Fruit fly (Drosophila melanogaster): ENCODE data around the gene CG5984.
A peak's percentile ranks its signal among the peaks of the same experiment; 100 is the strongest.

The CG5984 gene

dm6 chr3R:27273118-27274062 is 25.6 kb upstream of the CG5984 start, which contains the start of gene CG5934 (continued):
- TF ChIP-seq Xbp1 (GFP tag; optimal IDR thresholded peaks at IDR 0.05) (peak; percentile 10), Six4 (GFP tag; optimal IDR thresholded peaks at IDR 0.05) (no peak), dmrt99B (tag; optimal IDR thresholded peaks at IDR 0.05) (no peak), sna (GFP tag; IDR thresholded peaks at IDR 0.05; ENCODE audit: partially characterized antibody) (no peak), phol (tag; optimal IDR thresholded peaks at IDR 0.05) (peak; percentile 24), jigr1 (GFP tag; IDR thresholded peaks at IDR 0.05) (no peak), MESR4 (GFP tag; optimal IDR thresholded peaks at IDR 0.05) (peak; percentile 70), caup (GFP tag; optimal IDR thresholded peaks at IDR 0.05; ENCODE audit: severe bottlenecking) (peak; percentile 27), tx (GFP tag; optimal IDR thresholded peaks at IDR 0.05) (peak; percentile 2), MTF-1 (GFP tag; optimal IDR thresholded peaks at IDR 0.05; ENCODE audit: borderline replicate concordance) (no peak), sens (GFP tag) (peak; percentile 58), CG10274 (GFP tag; optimal IDR thresholded peaks at IDR 0.05) (no peak), sug (tag; optimal IDR thresholded peaks at IDR 0.05) (peak; percentile 26), CoRest (tag; optimal IDR thresholded peaks at IDR 0.05) (peak; percentile 50), CG31388 (GFP tag; optimal IDR thresholded peaks at IDR 0.05) (no peak), nom (GFP tag; optimal IDR thresholded peaks at IDR 0.05) (peak; percentile 51), HLH3B (GFP tag; IDR thresholded peaks at IDR 0.05) (no peak), Dad (GFP tag; optimal IDR thresholded peaks at IDR 0.05) (peak; percentile 28), Hmr (GFP tag; optimal IDR thresholded peaks at IDR 0.05) (peak; percentile 50), odd (GFP tag; optimal IDR thresholded peaks at IDR 0.05) (no peak), Myb (GFP tag; optimal IDR thresholded peaks at IDR 0.05) (peak; percentile 90), Optix (GFP tag; IDR thresholded peaks at IDR 0.05) (no peak), CG9817 (tag; optimal IDR thresholded peaks at IDR 0.05) (peak; percentile 36), CG17385 (GFP tag; optimal IDR thresholded peaks at IDR 0.05) (peak; percentile 97), CG6175 (GFP tag; IDR thresholded peaks at IDR 0.05) (no peak), Jarid2 (GFP tag; optimal IDR thresholded peaks at IDR 0.05) (no peak), Ets65A (GFP tag) (peak; percentile 95), Rfx (GFP tag; IDR thresholded peaks at IDR 0.05) (peak; percentile 67), CG7963 (GFP tag; IDR thresholded peaks at IDR 0.05; ENCODE audit: partially characterized antibody) (no peak), CG3065 (GFP tag; optimal IDR thresholded peaks at IDR 0.05) (no peak), CG11723 (GFP tag; optimal IDR thresholded peaks at IDR 0.05) (no peak), tna (GFP tag; IDR thresholded peaks at IDR 0.05; ENCODE audit: partially characterized antibody) (no peak), ken (GFP tag; IDR thresholded peaks at IDR 0.05) (0 out of 3 replicates have a peak, but pooled peaks have one; percentile 32), Atf-2 (GFP tag; optimal IDR thresholded peaks at IDR 0.05) (peak; percentile 40), kni (GFP tag; optimal IDR thresholded peaks at IDR 0.05) (peak; percentile 19), kay (GFP tag; optimal IDR thresholded peaks at IDR 0.05) (no peak), HLH4C (GFP tag; IDR thresholded peaks at IDR 0.05; ENCODE audit: partially characterized antibody) (0 out of 3 replicates have a peak, but pooled peaks have one; percentile 41), Hr51 (GFP tag; optimal IDR thresholded peaks at IDR 0.05) (peak; percentile 5 to 35), CG4854 (GFP tag; optimal IDR thresholded peaks at IDR 0.05) (no peak), CG6813 (GFP tag; optimal IDR thresholded peaks at IDR 0.05) (no peak), CG17186 (GFP tag; optimal IDR thresholded peaks at IDR 0.05) (peak; percentile 16), CG14965 (GFP tag; optimal IDR thresholded peaks at IDR 0.05; ENCODE audit: borderline replicate concordance) (no peak), CG2889 (GFP tag; IDR thresholded peaks at IDR 0.05) (no peak), psq (GFP tag; optimal IDR thresholded peaks at IDR 0.05) (no peak), CG10147 (GFP tag; optimal IDR thresholded peaks at IDR 0.05) (no peak), CG10462 (GFP tag; optimal IDR thresholded peaks at IDR 0.05) (no peak), CG8359 (GFP tag; optimal IDR thresholded peaks at IDR 0.05; ENCODE audit: borderline replicate concordance) (no peak)
